Worm (Caenorhabditis elegans): ENCODE results near the gene F53A3.1.

ce11 chrIII:1905589-1905988 is 37.8 kb downstream of the F53A3.1 start, which contains the start of the genes B0524.6 and pqn-41:
- no peak for TF ChIP-seq Y22D7AL.16 (tag; optimal IDR thresholded peaks at IDR 0.05)
- no peak for TF ChIP-seq hlh-30 (tag; optimal IDR thresholded peaks at IDR 0.05; ENCODE audit: insufficient read depth)
